Worm (Caenorhabditis elegans) whole organism, L3 larva: ENCODE measurements around the gene R07E5.7.

Experiments
- ama-1 ChIP-seq: fragments of 150-350 bp; optimal IDR thresholded peaks from 2 replicates; lab custom pipeline; 2018
- ceh-16 ChIP-seq: sonication (generic microtip); optimal IDR thresholded peaks from 2 replicates; lab custom pipeline; 2017; ENCODE audit warnings: missing biosample characterization, missing genetic modification characterization
- ceh-28 ChIP-seq: fragments of 150-350 bp; optimal IDR thresholded peaks from 2 replicates; lab custom pipeline; 2014; ENCODE audit warnings: missing biosample characterization, missing genetic modification reagents, missing genetic modification characterization
- ceh-82 ChIP-seq: fragments of 150-350 bp; optimal IDR thresholded peaks from 2 replicates; lab custom pipeline; 2014; ENCODE audit warnings: missing biosample characterization, missing genetic modification characterization
- ceh-9 ChIP-seq: sonication (generic microtip); optimal IDR thresholded peaks from 2 replicates; lab custom pipeline; 2018; ENCODE audit warnings: missing biosample characterization, missing genetic modification characterization
- daf-12 ChIP-seq: fragments of 150-350 bp; optimal IDR thresholded peaks from 2 replicates; lab custom pipeline; 2014; ENCODE audit warnings: missing biosample characterization, missing genetic modification reagents, missing genetic modification characterization
- elt-1 ChIP-seq: fragments of 150-350 bp; optimal IDR thresholded peaks from 2 replicates; lab custom pipeline; 2014; ENCODE audit warnings: missing biosample characterization, missing genetic modification characterization
- elt-2 ChIP-seq: sonication (generic microtip); optimal IDR thresholded peaks from 2 replicates; lab custom pipeline; 2016; ENCODE audit warnings: missing genetic modification reagents, mild to moderate bottlenecking, missing genetic modification characterization, missing compliant biosample characterization
- elt-3 ChIP-seq, 3 experiments: fragments of 150-350 bp in 1 of 3; sonication (generic microtip) in 2 of 3; optimal IDR thresholded peaks; 2 replicates in 2 of 3; 4 replicates in 1 of 3; lab custom pipeline; 2014 to 2017; ENCODE audit warnings: missing biosample characterization in 3 of 3, missing genetic modification characterization in 3 of 3
- eor-1 ChIP-seq, 2 experiments: fragments of 150-350 bp; optimal IDR thresholded peaks; 2 replicates each; lab custom pipeline; 2014 to 2018; ENCODE audit warnings: missing biosample characterization in 2 of 2, missing genetic modification characterization in 2 of 2
- fkh-10 ChIP-seq: sonication (generic microtip); optimal IDR thresholded peaks from 2 replicates; lab custom pipeline; 2017; ENCODE audit warnings: missing biosample characterization, missing genetic modification reagents, missing genetic modification characterization
- hmg-11 ChIP-seq: sonication (generic microtip); optimal IDR thresholded peaks from 2 replicates; lab custom pipeline; 2016; ENCODE audit warnings: missing genetic modification characterization, missing compliant biosample characterization
- jun-1 ChIP-seq: fragments of 150-350 bp; optimal IDR thresholded peaks from 2 replicates; lab custom pipeline; 2014; ENCODE audit warnings: missing biosample characterization, missing genetic modification reagents, missing genetic modification characterization
- lin-15B ChIP-seq: fragments of 150-350 bp; optimal IDR thresholded peaks from 2 replicates; lab custom pipeline; 2014; ENCODE audit warnings: missing biosample characterization, missing genetic modification characterization
- lin-39 ChIP-seq: fragments of 150-350 bp; optimal IDR thresholded peaks from 2 replicates; lab custom pipeline; 2018; ENCODE audit warnings: missing biosample characterization, missing genetic modification reagents, missing genetic modification characterization
- mdl-1 ChIP-seq: fragments of 150-350 bp; optimal IDR thresholded peaks from 2 replicates; lab custom pipeline; 2014; ENCODE audit warnings: missing biosample characterization, missing genetic modification characterization
- mml-1 ChIP-seq: fragments of 150-350 bp; sonication (generic microtip); optimal IDR thresholded peaks from 3 replicates; lab custom pipeline; 2014; ENCODE audit warnings: missing biosample characterization, missing genetic modification characterization
- nfya-1 ChIP-seq: sonication (generic microtip); optimal IDR thresholded peaks from 2 replicates; lab custom pipeline; 2017; ENCODE audit warnings: missing genetic modification characterization, mild to moderate bottlenecking, missing compliant biosample characterization, antibody characterized with exemption, moderate library complexity; ENCODE audit not compliant: insufficient read depth
- nhr-11 ChIP-seq: fragments of 150-350 bp; optimal IDR thresholded peaks from 2 replicates; lab custom pipeline; 2014; ENCODE audit warnings: missing biosample characterization, missing genetic modification characterization
- nhr-12 ChIP-seq: fragments of 150-350 bp; optimal IDR thresholded peaks from 2 replicates; lab custom pipeline; 2014; ENCODE audit warnings: missing biosample characterization, missing genetic modification characterization
- nhr-23 ChIP-seq: fragments of 150-350 bp; optimal IDR thresholded peaks from 2 replicates; lab custom pipeline; 2014; ENCODE audit warnings: missing biosample characterization, missing genetic modification reagents, missing genetic modification characterization
- nhr-25 ChIP-seq: sonication (generic microtip); optimal IDR thresholded peaks from 2 replicates; lab custom pipeline; 2017; ENCODE audit warnings: missing biosample characterization, missing genetic modification characterization
- nhr-28 ChIP-seq: fragments of 150-350 bp; optimal IDR thresholded peaks from 2 replicates; lab custom pipeline; 2014; ENCODE audit warnings: missing biosample characterization, missing genetic modification characterization
- nhr-43 ChIP-seq: sonication (generic microtip); optimal IDR thresholded peaks from 2 replicates; lab custom pipeline; 2016; ENCODE audit warnings: mild to moderate bottlenecking, missing genetic modification characterization, missing compliant biosample characterization; ENCODE audit not compliant: poor library complexity, severe bottlenecking
- nhr-76 ChIP-seq: fragments of 150-350 bp; sonication (generic microtip); optimal IDR thresholded peaks from 5 replicates; lab custom pipeline; 2014; ENCODE audit warnings: missing biosample characterization, missing genetic modification characterization
- nhr-77 ChIP-seq: fragments of 150-350 bp; optimal IDR thresholded peaks from 2 replicates; lab custom pipeline; 2014; ENCODE audit warnings: missing biosample characterization, missing genetic modification characterization
- pqm-1 ChIP-seq: fragments of 150-350 bp; optimal IDR thresholded peaks from 2 replicates; lab custom pipeline; 2017; ENCODE audit warnings: missing biosample characterization, missing genetic modification characterization, inconsistent platforms
- sea-2 ChIP-seq: fragments of 150-350 bp; sonication (generic microtip); optimal IDR thresholded peaks from 4 replicates; lab custom pipeline; 2014; ENCODE audit warnings: missing biosample characterization, missing genetic modification reagents, missing genetic modification characterization
- skn-1 ChIP-seq: fragments of 150-350 bp; optimal IDR thresholded peaks from 2 replicates; lab custom pipeline; 2014; ENCODE audit warnings: missing biosample characterization, missing genetic modification characterization
- snpc-4 ChIP-seq: fragments of 150-350 bp; optimal IDR thresholded peaks from 2 replicates; lab custom pipeline; 2014; ENCODE audit warnings: missing biosample characterization, missing genetic modification characterization
- tbx-2 ChIP-seq: sonication (generic microtip); optimal IDR thresholded peaks from 2 replicates; lab custom pipeline; 2016; ENCODE audit warnings: mild to moderate bottlenecking, missing genetic modification characterization, missing compliant biosample characterization
- unc-39 ChIP-seq: sonication (generic microtip); optimal IDR thresholded peaks from 4 replicates; lab custom pipeline; 2017; ENCODE audit warnings: missing biosample characterization, missing genetic modification characterization
- unc-62 ChIP-seq: fragments of 150-350 bp; sonication (generic microtip); optimal IDR thresholded peaks from 4 replicates; lab custom pipeline; 2014; ENCODE audit warnings: missing biosample characterization, missing genetic modification reagents, missing genetic modification characterization
- zag-1 ChIP-seq: fragments of 150-350 bp; optimal IDR thresholded peaks from 2 replicates; lab custom pipeline; 2014; ENCODE audit warnings: missing biosample characterization, missing genetic modification characterization
- ztf-11 ChIP-seq: fragments of 150-350 bp; optimal IDR thresholded peaks from 2 replicates; lab custom pipeline; 2014; ENCODE audit warnings: missing biosample characterization, missing genetic modification characterization
- ztf-4 ChIP-seq: fragments of 150-350 bp; optimal IDR thresholded peaks from 2 replicates; lab custom pipeline; 2014; ENCODE audit warnings: missing biosample characterization, missing genetic modification characterization

R07E5.7 gene

DNA sequence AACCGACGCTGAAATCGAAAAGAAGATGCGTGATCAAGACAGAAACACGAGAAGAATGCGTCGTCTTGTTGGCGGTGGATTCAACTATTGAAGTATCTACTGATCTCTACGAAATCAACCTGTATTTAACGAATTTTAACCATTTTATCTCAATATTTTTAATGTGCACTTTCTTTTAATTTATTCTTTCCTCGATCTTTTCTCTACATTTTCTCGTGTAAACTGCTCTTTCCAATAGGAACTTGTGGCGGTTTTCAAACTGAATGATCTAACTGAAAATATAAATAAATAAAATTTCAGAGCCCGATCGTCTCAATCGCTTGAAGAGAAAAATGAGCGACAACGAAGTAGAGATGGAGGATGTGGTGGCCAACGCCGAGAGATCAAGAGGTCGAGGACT is 13.0 kb downstream of the R07E5.7 start, which contains the start of gene rnp-4:
TSS of gene rnp-4 (plus strand) at position 301 of the 400 bp plus-strand sequence.
- TF ChIP-seq ama-1, result no peak
- TF ChIP-seq elt-1 (tag; lab: Kevin White, UChicago), result no peak
- TF ChIP-seq daf-12 (tag; lab: Kevin White, UChicago), result no peak
- no peak for TF ChIP-seq fkh-10 (GFP tag; lab: Kevin White, UChicago)
- TF ChIP-seq lin-39, result no peak
- no peak for TF ChIP-seq nhr-11
- TF ChIP-seq, all 47 proteins: peak for 0

DNA sequence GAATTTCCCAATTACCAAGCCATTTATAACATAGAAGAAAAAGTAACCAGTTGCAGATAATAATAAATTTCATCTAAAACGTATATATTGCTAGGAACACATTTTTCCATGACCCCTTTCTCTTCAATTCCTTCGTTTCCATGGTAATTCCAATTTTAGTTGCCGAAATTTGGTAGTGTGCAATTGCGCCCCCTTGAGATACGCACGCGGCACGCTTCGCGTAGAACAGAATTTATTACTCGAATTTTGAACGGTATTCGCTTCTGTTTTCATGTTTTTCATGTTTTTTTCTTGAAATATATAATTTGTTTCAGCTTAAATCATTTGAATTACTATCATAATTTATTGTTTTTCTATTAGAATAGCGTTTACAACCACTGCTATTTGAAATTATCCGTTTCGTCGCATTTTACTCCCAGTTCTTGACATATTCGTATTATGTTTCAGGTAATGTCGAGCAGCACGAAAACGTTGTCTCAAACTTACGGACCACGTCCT is 14.6 kb downstream of the R07E5.7 start, which contains the start of the genes R07E5.17 and snfc-5:
TSS of gene R07E5.17 (minus strand) at position 98 of the 498 bp plus-strand sequence.
TSS of gene snfc-5 (plus strand) at position 448 of the 498 bp plus-strand sequence.
- TF ChIP-seq nhr-23 (tag; lab: Kevin White, UChicago), result peak; percentile 31
- TF ChIP-seq snpc-4 (tag; lab: Kevin White, UChicago), result peak; percentile 2
- TF ChIP-seq tbx-2 (tag; lab: Kevin White, UChicago), result no peak
- TF ChIP-seq nfya-1 (tag; lab: Kevin White, UChicago), result peak; percentile 60
- peak; percentile 12 for TF ChIP-seq elt-2 (tag; lab: Kevin White, UChicago)
- TF ChIP-seq lin-15B (tag; lab: Kevin White, UChicago), result peak; percentile 77
- no peak for TF ChIP-seq unc-62
- no peak for TF ChIP-seq sea-2 (GFP tag; lab: Kevin White, UChicago)
- TF ChIP-seq lin-39, result peak; percentile 23
- peak; percentile 9 for TF ChIP-seq nhr-25 (tag; lab: Kevin White, UChicago)

DNA sequence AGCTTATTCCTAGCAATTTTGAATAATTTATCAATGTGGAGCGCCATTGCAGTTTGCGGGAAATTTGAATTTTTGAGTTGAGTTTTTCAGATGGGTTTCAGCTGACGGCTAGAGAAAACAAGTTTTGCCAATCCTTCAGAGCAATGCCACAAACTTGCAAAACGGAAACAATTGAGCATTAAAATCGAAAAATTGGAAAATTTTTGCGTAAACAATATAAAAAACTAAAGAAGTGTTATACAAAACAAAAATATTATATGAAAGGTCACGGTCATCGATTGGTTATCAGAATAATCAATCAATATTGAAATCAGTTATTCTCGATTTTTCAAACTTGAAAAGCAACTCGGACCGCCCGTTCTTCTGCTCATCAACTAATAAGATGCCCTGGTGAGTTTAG is 17.8 kb downstream of the R07E5.7 start, which contains the start of gene R07E5.15:
TSS of gene R07E5.15 (plus strand) at position 301 of the 400 bp plus-strand sequence.
- TF ChIP-seq hmg-11 (tag; lab: Kevin White, UChicago), result no peak
- no peak for TF ChIP-seq daf-12 (tag; lab: Kevin White, UChicago)
- TF ChIP-seq tbx-2 (tag; lab: Kevin White, UChicago), result no peak
- TF ChIP-seq snpc-4 (tag; lab: Kevin White, UChicago), result no peak
- TF ChIP-seq unc-62, result no peak
- TF ChIP-seq nhr-25 (tag; lab: Kevin White, UChicago), result no peak
- no peak for TF ChIP-seq eor-1 (tag; optimal IDR thresholded peaks at IDR 0.05; lab: Kevin White, UChicago)
- TF ChIP-seq skn-1 (tag; lab: Kevin White, UChicago), result no peak
- no peak for TF ChIP-seq ztf-4 (tag; lab: Kevin White, UChicago)
- no peak for TF ChIP-seq mml-1 (tag; lab: Kevin White, UChicago)
- no peak for TF ChIP-seq fkh-10 (GFP tag; lab: Kevin White, UChicago)
- TF ChIP-seq nhr-76, result no peak
- TF ChIP-seq, all 47 proteins: peak for 0

DNA sequence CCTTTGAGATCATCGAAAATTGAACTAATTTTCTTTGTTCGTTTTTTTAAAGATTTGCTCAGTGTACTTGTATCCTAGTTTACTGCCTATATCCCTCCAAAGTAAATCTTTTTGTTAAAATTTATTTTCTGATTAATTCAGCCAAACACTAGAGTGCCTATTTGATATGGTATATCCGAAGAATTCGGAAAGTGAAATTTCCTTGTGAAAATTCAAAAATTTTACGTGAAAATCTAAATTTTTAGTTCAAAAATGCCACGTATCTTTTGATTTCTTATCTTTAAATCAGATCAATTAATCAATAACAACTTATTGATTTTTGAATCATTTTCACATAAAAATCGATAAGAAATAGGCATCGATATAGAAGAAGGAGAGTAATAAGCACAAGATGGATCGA is 20.5 kb downstream of the R07E5.7 start, which contains the start of gene R07E5.6:
TSS of gene R07E5.6 (plus strand) at position 301 of the 400 bp plus-strand sequence.
- no peak for TF ChIP-seq zag-1 (tag; lab: Kevin White, UChicago)
- peak; percentile 41 for TF ChIP-seq ceh-28 (tag; lab: Kevin White, UChicago)

DNA sequence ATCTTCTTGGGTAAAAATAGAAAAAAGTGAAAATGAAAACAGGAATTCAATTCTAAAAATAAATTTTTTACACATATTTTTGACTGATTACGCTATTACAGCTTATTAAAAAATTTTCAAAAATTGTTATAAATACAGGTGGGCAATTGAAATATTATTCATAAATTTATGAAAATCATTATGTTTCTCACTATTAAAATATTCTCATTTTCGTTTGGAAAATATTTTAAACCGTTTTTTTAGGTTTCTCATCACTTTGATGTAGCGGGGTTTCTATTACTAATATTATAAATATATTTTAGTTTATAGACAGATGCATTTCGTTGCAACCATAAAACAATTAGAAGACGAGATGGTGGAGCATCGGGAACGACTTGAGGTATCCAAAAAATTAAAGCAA is 21.9 kb downstream of the R07E5.7 start, which contains the start of gene R07E5.5:
TSS of gene R07E5.5 (plus strand) at position 301 of the 400 bp plus-strand sequence.
- TF ChIP-seq nhr-43, result no peak
- no peak for TF ChIP-seq jun-1 (tag; lab: Kevin White, UChicago)
- TF ChIP-seq mdl-1 (tag; lab: Kevin White, UChicago), result no peak
- TF ChIP-seq lin-15B (tag; lab: Kevin White, UChicago), result no peak
- TF ChIP-seq nhr-77, result no peak
- TF ChIP-seq elt-3 (tag; optimal IDR thresholded peaks at IDR 0.05; lab: Kevin White, UChicago), result no peak
- TF ChIP-seq nhr-12, result no peak
- no peak for TF ChIP-seq unc-39 (tag; lab: Kevin White, UChicago)
- TF ChIP-seq nhr-23 (tag; lab: Kevin White, UChicago), result no peak
- TF ChIP-seq sea-2 (GFP tag; lab: Kevin White, UChicago), result no peak
- no peak for TF ChIP-seq ceh-9 (tag; lab: Kevin White, UChicago)
- no peak for TF ChIP-seq ztf-11 (tag; lab: Kevin White, UChicago)
- TF ChIP-seq ceh-16, result no peak
- no peak for TF ChIP-seq nhr-28
- TF ChIP-seq snpc-4 (tag; lab: Kevin White, UChicago), result no peak
- no peak for TF ChIP-seq ceh-82 (tag; lab: Kevin White, UChicago)
- no peak for TF ChIP-seq nhr-25 (tag; lab: Kevin White, UChicago)
- TF ChIP-seq pqm-1 (tag; lab: Kevin White, UChicago), result no peak
- TF ChIP-seq daf-12 (tag; lab: Kevin White, UChicago), result no peak
